Fruit fly (Drosophila melanogaster): Measurements from ENCODE around the gene mfrn.

mfrn gene

DNA sequence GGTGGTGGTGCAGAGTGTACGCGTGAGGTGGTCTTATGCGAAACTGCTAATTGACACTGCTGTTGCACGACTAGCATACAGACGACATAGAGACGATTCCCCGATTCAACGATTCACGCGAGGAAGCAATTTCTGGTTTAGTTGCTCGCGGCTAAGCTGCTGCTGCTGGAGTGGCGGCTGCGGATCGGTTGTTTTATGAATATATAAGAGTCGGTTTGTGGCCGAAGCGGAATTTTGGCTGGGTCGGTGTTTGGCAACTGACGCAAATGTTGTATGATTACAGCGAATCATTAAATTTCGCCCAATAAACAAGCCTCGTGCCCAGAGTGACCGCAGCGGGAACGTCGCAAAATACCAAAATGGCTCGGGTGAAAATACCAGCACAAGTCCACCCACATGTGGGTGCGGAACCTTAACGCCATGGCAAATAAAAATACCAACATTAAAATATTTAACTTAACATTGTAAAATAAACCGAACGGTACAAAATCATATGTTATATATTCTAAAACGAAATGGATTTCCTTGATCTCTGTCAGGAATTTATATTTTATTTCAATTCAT lies at the start of gene mfrn (continued):
- TF ChIP-seq grau (tag; optimal IDR thresholded peaks at IDR 0.05) (no peak), Opbp (GFP tag; IDR thresholded peaks at IDR 0.05; ENCODE audit: partially characterized antibody) (0 out of 3 replicates have a peak, but pooled peaks have one; percentile 24), CG7987 (GFP tag; optimal IDR thresholded peaks at IDR 0.05) (no peak), Hmr (GFP tag; optimal IDR thresholded peaks at IDR 0.05) (no peak), Mes4 (GFP tag; optimal IDR thresholded peaks at IDR 0.05) (no peak), CG6854 (GFP tag; optimal IDR thresholded peaks at IDR 0.05) (no peak), B-H2 (GFP tag; optimal IDR thresholded peaks at IDR 0.05) (no peak), CG43689 (GFP tag; IDR thresholded peaks at IDR 0.05) (no peak), Med (GFP tag) (peak; percentile 69), CoRest (tag; optimal IDR thresholded peaks at IDR 0.05) (no peak), NFAT (GFP tag; IDR thresholded peaks at IDR 0.05) (no peak), amos (GFP tag; IDR thresholded peaks at IDR 0.05; ENCODE audit: partially characterized antibody) (peak; percentile 26; the same call in 1 of the 2 replicates), CG34422 (GFP tag; IDR thresholded peaks at IDR 0.05) (no peak), Hmx (GFP tag; optimal IDR thresholded peaks at IDR 0.05) (no peak), CHES-1-like (GFP tag; optimal IDR thresholded peaks at IDR 0.05) (no peak), Tbp (GFP tag; optimal IDR thresholded peaks at IDR 0.05) (no peak), CG3163 (GFP tag; optimal IDR thresholded peaks at IDR 0.05) (no peak), shn (GFP tag; optimal IDR thresholded peaks at IDR 0.05) (no peak), CG8281 (tag; optimal IDR thresholded peaks at IDR 0.05) (no peak), MBD-R2 (GFP tag; IDR thresholded peaks at IDR 0.05) (peak; percentile 47), CG6254 (GFP tag; optimal IDR thresholded peaks at IDR 0.05) (no peak), salm (tag; optimal IDR thresholded peaks at IDR 0.05) (no peak), PHDP (tag; optimal IDR thresholded peaks at IDR 0.05) (no peak), CG31365 (tag; optimal IDR thresholded peaks at IDR 0.05) (no peak), CG4282 (GFP tag; optimal IDR thresholded peaks at IDR 0.05) (no peak), CG34224 (GFP tag; IDR thresholded peaks at IDR 0.05; ENCODE audit: partially characterized antibody) (peak; percentile 29; the same call in 1 of the 3 replicates), CG12942 (GFP tag; optimal IDR thresholded peaks at IDR 0.05) (no peak), D (optimal IDR thresholded peaks at IDR 0.05) (no peak), D (GFP tag; optimal IDR thresholded peaks at IDR 0.05) (no peak), CG31388 (GFP tag; optimal IDR thresholded peaks at IDR 0.05) (no peak), br (optimal IDR thresholded peaks at IDR 0.05) (no peak), tgo (GFP tag; IDR thresholded peaks at IDR 0.05) (no peak), repo (GFP tag; optimal IDR thresholded peaks at IDR 0.05) (no peak), HLH54F (GFP tag; optimal IDR thresholded peaks at IDR 0.05) (no peak), slp2 (GFP tag; optimal IDR thresholded peaks at IDR 0.05) (no peak), yki (optimal IDR thresholded peaks at IDR 0.05) (no peak), ci (GFP tag; IDR thresholded peaks at IDR 0.05) (no peak), CG4328 (GFP tag; optimal IDR thresholded peaks at IDR 0.05) (no peak), TFAM (GFP tag; optimal IDR thresholded peaks at IDR 0.05) (no peak), pho (GFP tag; optimal IDR thresholded peaks at IDR 0.05) (no peak), chn (GFP tag; optimal IDR thresholded peaks at IDR 0.05) (peak; percentile 10), Hey (tag; optimal IDR thresholded peaks at IDR 0.05) (no peak), sd (tag; optimal IDR thresholded peaks at IDR 0.05) (no peak), CG3281 (GFP tag; optimal IDR thresholded peaks at IDR 0.05) (no peak), Six4 (GFP tag; optimal IDR thresholded peaks at IDR 0.05) (no peak), Pdp1 (GFP tag; optimal IDR thresholded peaks at IDR 0.05) (no peak), row (GFP tag; IDR thresholded peaks at IDR 0.05) (peak; percentile 5; the same call in 1 of the 3 replicates), sna (GFP tag; IDR thresholded peaks at IDR 0.05; ENCODE audit: partially characterized antibody) (0 out of 2 replicates have a peak, but pooled peaks have one; percentile 20), Dbx (GFP tag; IDR thresholded peaks at IDR 0.05) (no peak), NfI (GFP tag; optimal IDR thresholded peaks at IDR 0.05) (no peak), C15 (GFP tag; IDR thresholded peaks at IDR 0.05) (no peak), wdn (GFP tag; IDR thresholded peaks at IDR 0.05) (no peak)

Measured in whole organism, embryonic.